Worm (Caenorhabditis elegans): ENCODE data around the gene D1054.9.

The D1054.9 gene

DNA sequence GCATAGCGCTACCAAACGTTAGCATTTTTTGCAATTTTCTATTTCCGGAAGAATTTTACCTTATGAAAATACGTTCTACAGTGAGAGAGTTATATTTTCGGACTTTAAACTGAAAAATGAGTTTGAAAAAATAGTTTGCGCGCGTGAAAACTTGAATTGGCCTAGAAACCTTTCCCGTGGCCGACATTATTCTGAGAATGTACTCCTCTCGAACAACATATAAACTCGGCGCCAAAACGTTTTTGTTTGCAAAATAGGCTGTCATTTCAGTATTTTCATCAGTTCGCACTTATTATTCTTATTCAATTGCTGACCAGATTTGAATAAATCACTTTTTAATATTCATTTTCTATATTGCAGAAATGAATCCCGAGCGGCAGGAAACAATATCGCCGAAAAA lies 54.1 kb downstream of the D1054.9 start, which contains the start of the genes mre-11 and wdr-5.3 (continued):
- TF ChIP-seq tbx-9 (tag; optimal IDR thresholded peaks at IDR 0.05; ENCODE audit: borderline replicate concordance) (no peak), Y79H2A.3 (GFP tag; conservative IDR thresholded peaks at IDR 0.05) (no peak), F57A8.1 (GFP tag; optimal IDR thresholded peaks at IDR 0.05) (no peak), D2030.7 (GFP tag; IDR thresholded peaks at IDR 0.05) (peak; percentile 52), F33H1.4 (GFP tag; IDR thresholded peaks at IDR 0.05) (peak; percentile 25; the same call in 1 of the 2 replicates), akir-1 (GFP tag; optimal IDR thresholded peaks at IDR 0.05) (no peak), ceh-100 (GFP tag; IDR thresholded peaks at IDR 0.05) (peak; percentile 38; the same call in 1 of the 2 replicates), nhr-27 (tag; optimal IDR thresholded peaks at IDR 0.05) (no peak), chd-7 (tag; optimal IDR thresholded peaks at IDR 0.05) (no peak), ceh-40 (GFP tag; IDR thresholded peaks at IDR 0.05) (no peak), nfyb-1 (GFP tag; IDR thresholded peaks at IDR 0.05) (no peak), atf-7 (tag; optimal IDR thresholded peaks at IDR 0.05) (no peak), ztf-3 (GFP tag; optimal IDR thresholded peaks at IDR 0.05) (no peak), ceh-27 (GFP tag; optimal IDR thresholded peaks at IDR 0.05) (peak; percentile 70), Y53F4B.3 (GFP tag; IDR thresholded peaks at IDR 0.05) (no peak), ama-1 (optimal IDR thresholded peaks at IDR 0.05) (no peak), ama-1 (GFP tag; optimal IDR thresholded peaks at IDR 0.05) (no peak), repo-1 (tag; optimal IDR thresholded peaks at IDR 0.05) (no peak), nfya-1 (tag; optimal IDR thresholded peaks at IDR 0.05; ENCODE audit: borderline replicate concordance, insufficient read depth) (no peak), B0261.1 (tag; optimal IDR thresholded peaks at IDR 0.05) (no peak), madf-10 (tag; optimal IDR thresholded peaks at IDR 0.05) (no peak), ceh-58 (GFP tag; IDR thresholded peaks at IDR 0.05) (no peak), zfh-2 (GFP tag; conservative IDR thresholded peaks at IDR 0.05) (no peak), cebp-2 (GFP tag; IDR thresholded peaks at IDR 0.05) (no peak), athp-1 (tag; optimal IDR thresholded peaks at IDR 0.05) (no peak), hmg-1.2 (GFP tag; IDR thresholded peaks at IDR 0.05) (peak; percentile 21; the same call in 1 of the 2 replicates), ztf-28 (GFP tag; IDR thresholded peaks at IDR 0.05) (0 out of 2 replicates have a peak, but pooled peaks have one; percentile 10), T26A5.8 (tag; optimal IDR thresholded peaks at IDR 0.05) (no peak), snpc-4 (GFP tag; optimal IDR thresholded peaks at IDR 0.05) (no peak), snpc-4 (tag; optimal IDR thresholded peaks at IDR 0.05) (peak in 1 of 4 experiments; percentile 44), hsf-1 (GFP tag; IDR thresholded peaks at IDR 0.05) (0 out of 2 replicates have a peak, but pooled peaks have one; percentile 51), aptf-3 (GFP tag; IDR thresholded peaks at IDR 0.05) (no peak), B0336.3 (GFP tag; IDR thresholded peaks at IDR 0.05) (peak; percentile 45; the same call in 1 of the 2 replicates), fkh-3 (tag; optimal IDR thresholded peaks at IDR 0.05) (no peak), ceh-79 (tag; optimal IDR thresholded peaks at IDR 0.05) (no peak), cebp-1 (GFP tag; IDR thresholded peaks at IDR 0.05) (no peak), cebp-1 (tag; optimal IDR thresholded peaks at IDR 0.05) (no peak), F57C9.4 (tag; optimal IDR thresholded peaks at IDR 0.05) (no peak), ZK185.1 (tag; optimal IDR thresholded peaks at IDR 0.05; ENCODE audit: poor library complexity, severe bottlenecking) (peak; percentile 70), egl-44 (GFP tag; IDR thresholded peaks at IDR 0.05) (no peak), Y53G8AR.9 (GFP tag; conservative IDR thresholded peaks at IDR 0.05) (no peak), ztf-6 (GFP tag; IDR thresholded peaks at IDR 0.05) (peak; percentile 51; the same call in 1 of the 2 replicates), F37B4.10 (GFP tag; IDR thresholded peaks at IDR 0.05) (no peak), aptf-2 (GFP tag; conservative IDR thresholded peaks at IDR 0.05) (no peak), somi-1 (GFP tag; optimal IDR thresholded peaks at IDR 0.05) (no peak), tbp1 (GFP tag; optimal IDR thresholded peaks at IDR 0.05) (no peak), nhr-90 (tag; optimal IDR thresholded peaks at IDR 0.05) (no peak), lin-54 (GFP tag; optimal IDR thresholded peaks at IDR 0.05) (peak; percentile 80), nhr-120 (GFP tag; IDR thresholded peaks at IDR 0.05) (no peak), lir-1 (GFP tag; conservative IDR thresholded peaks at IDR 0.05) (peak; percentile 21; the same call in 1 of the 2 replicates)

All from whole organism, young adult.